Fruit fly (Drosophila melanogaster) whole organism, pupa: ENCODE measurements around the gene csw.

Experiments
- CG13204 ChIP-seq: fragments of 200-800 bp; sonication (Bioruptor generic); optimal IDR thresholded peaks from 2 replicates; lab custom pipeline; 2018; ENCODE audit warnings: missing biosample characterization, mild to moderate bottlenecking, missing genetic modification characterization, moderate library complexity
- CG14655 ChIP-seq: fragments of 200-800 bp; sonication (Bioruptor generic); optimal IDR thresholded peaks from 3 replicates; lab custom pipeline; 2017; ENCODE audit warnings: mild to moderate bottlenecking, missing biosample characterization, missing genetic modification reagents, missing genetic modification characterization
- CG17806 ChIP-seq: fragments of 200-800 bp; sonication (Bioruptor generic); optimal IDR thresholded peaks from 2 replicates; lab custom pipeline; 2018; ENCODE audit warnings: missing biosample characterization, mild to moderate bottlenecking, missing genetic modification characterization, moderate library complexity
- CG32121 ChIP-seq: fragments of 200-800 bp; sonication (Bioruptor generic); IDR thresholded peaks from 2 replicates; pipeline ENCODE4 v1.3.6; 2022; ENCODE audit warnings: missing biosample characterization, missing genetic modification characterization
- CG9948 ChIP-seq: fragments of 200-800 bp; sonication (Bioruptor generic); optimal IDR thresholded peaks from 2 replicates; lab custom pipeline; 2018; ENCODE audit warnings: missing biosample characterization, mild to moderate bottlenecking, missing genetic modification characterization, moderate library complexity
- EcR ChIP-seq: fragments of 200-800 bp; sonication (Bioruptor generic); optimal IDR thresholded peaks from 3 replicates; lab custom pipeline; 2019; ENCODE audit warnings: missing biosample characterization, missing genetic modification characterization, mild to moderate bottlenecking, moderate library complexity, missing genetic modification reagents
- gl ChIP-seq: fragments of 200-800 bp; sonication (Bioruptor generic); optimal IDR thresholded peaks from 2 replicates; lab custom pipeline; 2018; ENCODE audit warnings: missing biosample characterization, mild to moderate bottlenecking, missing genetic modification characterization
- rn ChIP-seq: fragments of 200-800 bp; sonication (Bioruptor generic); IDR thresholded peaks from 2 replicates; pipeline ENCODE4 v1.3.6; 2022; ENCODE audit warnings: missing biosample characterization, missing genetic modification characterization

DNA sequence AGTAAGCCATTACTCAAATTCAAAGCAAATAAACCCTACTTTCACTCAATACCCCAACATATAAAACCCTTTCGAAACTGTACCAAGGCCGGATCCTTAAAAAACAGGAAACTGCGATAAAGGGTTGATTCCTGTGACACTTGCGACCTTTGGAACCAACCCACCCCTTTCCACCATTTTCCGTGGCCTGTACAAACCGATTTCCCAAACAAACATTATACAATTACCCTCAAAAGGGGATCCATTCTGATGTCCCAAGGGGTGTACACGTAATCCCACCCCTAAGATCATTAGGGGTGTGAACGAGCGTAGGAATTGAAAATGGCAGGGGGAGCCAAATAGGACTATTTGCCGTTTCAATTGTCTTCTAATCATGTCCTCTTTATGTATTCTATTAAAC is 45.6 kb downstream of the csw start:
- TF ChIP-seq CG17806 (tag; lab: Kevin White, UChicago) (no peak), rn (no peak), CG9948 (tag; lab: Kevin White, UChicago) (no peak), EcR (no peak), CG14655 (no peak), CG13204 (GFP tag; lab: Kevin White, UChicago) (no peak), CG32121 (GFP tag; lab: Robert Waterston, UW) (no peak), gl (tag; lab: Kevin White, UChicago) (no peak)
